Worm (Caenorhabditis elegans) whole organism, L4 larva: ENCODE measurements around the gene K08E4.7.

Experiments
- F26F4.8 ChIP-seq: fragments of 200-800 bp; sonication (Bioruptor generic); conservative IDR thresholded peaks from 2 replicates; pipeline ENCODE4 v1.3.6; 2022; ENCODE audit warnings: missing genetic modification characterization, missing compliant biosample characterization
- F49E8.2 ChIP-seq: sonication (generic microtip); optimal IDR thresholded peaks from 2 replicates; lab custom pipeline; 2016; ENCODE audit warnings: missing compliant biosample characterization, mild to moderate bottlenecking, missing genetic modification characterization, borderline replicate concordance
- R02D3.7 ChIP-seq: fragments of 150-350 bp; sonication (generic microtip); optimal IDR thresholded peaks from 3 replicates; lab custom pipeline; 2014; ENCODE audit warnings: missing biosample characterization, missing genetic modification characterization
- T26A8.4 ChIP-seq: fragments of 200-800 bp; sonication (Bioruptor generic); IDR thresholded peaks from 2 replicates; pipeline ENCODE4 v1.3.6; 2022; ENCODE audit warnings: missing genetic modification characterization, missing compliant biosample characterization
- Y75B8A.6 ChIP-seq: fragments of 200-800 bp; sonication (Bioruptor generic); IDR thresholded peaks from 2 replicates; pipeline ENCODE4 v1.3.6; 2022; ENCODE audit warnings: missing genetic modification reagents, missing genetic modification characterization, missing compliant biosample characterization
- ceh-20 ChIP-seq: fragments of 200-800 bp; sonication (Bioruptor generic); IDR thresholded peaks from 2 replicates; pipeline ENCODE4 v1.3.6; 2022; ENCODE audit warnings: missing genetic modification reagents, missing genetic modification characterization, missing compliant biosample characterization
- ceh-82 ChIP-seq: sonication (generic microtip); optimal IDR thresholded peaks from 2 replicates; lab custom pipeline; 2017; ENCODE audit warnings: missing biosample characterization, missing genetic modification characterization
- cey-2 ChIP-seq: sonication (generic microtip); optimal IDR thresholded peaks from 3 replicates; lab custom pipeline; 2017; ENCODE audit warnings: missing genetic modification characterization, mild to moderate bottlenecking, missing compliant biosample characterization, antibody characterized with exemption, borderline replicate concordance; ENCODE audit not compliant: insufficient read depth
- ctbp-1 ChIP-seq: fragments of 200-800 bp; sonication (Bioruptor generic); IDR thresholded peaks from 2 replicates; pipeline ENCODE4 v1.3.6; 2022; ENCODE audit warnings: missing genetic modification reagents, missing genetic modification characterization, missing compliant biosample characterization
- daf-8 ChIP-seq: fragments of 200-800 bp; sonication (Bioruptor generic); IDR thresholded peaks from 2 replicates; pipeline ENCODE4 v1.3.6; 2022; ENCODE audit warnings: missing genetic modification characterization, missing compliant biosample characterization
- dmd-6 ChIP-seq: fragments of 200-800 bp; sonication (Bioruptor generic); IDR thresholded peaks from 2 replicates; pipeline ENCODE4 v1.3.6; 2022; ENCODE audit warnings: missing genetic modification reagents, missing genetic modification characterization, missing compliant biosample characterization
- dpl-1 ChIP-seq: fragments of 150-350 bp; optimal IDR thresholded peaks from 2 replicates; lab custom pipeline; 2014; ENCODE audit warnings: missing biosample characterization, missing genetic modification reagents, missing genetic modification characterization
- duxl-1 ChIP-seq: sonication (generic microtip); optimal IDR thresholded peaks from 2 replicates; lab custom pipeline; 2016; ENCODE audit warnings: mild to moderate bottlenecking, missing genetic modification characterization, moderate library complexity, missing compliant biosample characterization; ENCODE audit not compliant: poor library complexity
- gei-8 ChIP-seq: fragments of 200-800 bp; sonication (Bioruptor generic); optimal IDR thresholded peaks from 2 replicates; lab custom pipeline; 2018; ENCODE audit warnings: mild to moderate bottlenecking, missing genetic modification characterization, missing compliant biosample characterization
- hif-1 ChIP-seq, 2 experiments: sonication (generic microtip); optimal IDR thresholded peaks; 2 replicates each; lab custom pipeline; 2016 to 2017; ENCODE audit warnings: missing compliant biosample characterization in 2 of 2, missing genetic modification characterization in 2 of 2, missing genetic modification reagents in 2 of 2, missing genotype in 2 of 2, mild to moderate bottlenecking in 1 of 2
- hlh-11 ChIP-seq: fragments of 200-800 bp; sonication (Bioruptor generic); optimal IDR thresholded peaks from 2 replicates; lab custom pipeline; 2018; ENCODE audit warnings: mild to moderate bottlenecking, missing genetic modification characterization, missing compliant biosample characterization
- jun-1 ChIP-seq: fragments of 150-350 bp; optimal IDR thresholded peaks from 2 replicates; lab custom pipeline; 2014; ENCODE audit warnings: missing biosample characterization, missing genetic modification reagents, missing genetic modification characterization
- lin-38 ChIP-seq: fragments of 200-800 bp; sonication (Bioruptor generic); IDR thresholded peaks from 2 replicates; pipeline ENCODE4 v1.3.6; 2022; ENCODE audit warnings: missing genetic modification reagents, missing genetic modification characterization, missing compliant biosample characterization
- lsy-2 ChIP-seq, 2 experiments: fragments of 150-350 bp in 1 of 2; sonication (generic microtip) in 1 of 2; optimal IDR thresholded peaks; 2 replicates each; lab custom pipeline; 2014 to 2017; ENCODE audit warnings: missing biosample characterization in 2 of 2, missing genetic modification characterization in 2 of 2
- mdl-1 ChIP-seq, 2 experiments: fragments of 150-350 bp in 1 of 2; sonication (generic microtip) in 1 of 2; optimal IDR thresholded peaks; 2 replicates each; lab custom pipeline; 2014 to 2017; ENCODE audit warnings: missing biosample characterization in 2 of 2, missing genetic modification characterization in 2 of 2
- nhr-10 ChIP-seq: fragments of 150-350 bp; optimal IDR thresholded peaks from 2 replicates; lab custom pipeline; 2014; ENCODE audit warnings: missing biosample characterization, missing genetic modification characterization
- nhr-102 ChIP-seq: sonication (generic microtip); optimal IDR thresholded peaks from 2 replicates; lab custom pipeline; 2016; ENCODE audit warnings: mild to moderate bottlenecking, missing genetic modification characterization, moderate library complexity, missing compliant biosample characterization
- nhr-11 ChIP-seq: fragments of 150-350 bp; optimal IDR thresholded peaks from 2 replicates; lab custom pipeline; 2014; ENCODE audit warnings: missing biosample characterization, missing genetic modification characterization
- nhr-111 ChIP-seq: fragments of 200-800 bp; sonication (Bioruptor generic); optimal IDR thresholded peaks from 2 replicates; lab custom pipeline; 2018; ENCODE audit warnings: mild to moderate bottlenecking, missing genetic modification characterization, missing compliant biosample characterization
- nhr-25 ChIP-seq: sonication (generic microtip); optimal IDR thresholded peaks from 2 replicates; lab custom pipeline; 2017; ENCODE audit warnings: missing genetic modification characterization, mild to moderate bottlenecking, missing compliant biosample characterization, antibody characterized with exemption, moderate library complexity, borderline replicate concordance; ENCODE audit not compliant: insufficient read depth
- nhr-6 ChIP-seq: fragments of 150-350 bp; optimal IDR thresholded peaks from 2 replicates; lab custom pipeline; 2014; ENCODE audit warnings: missing biosample characterization, missing genetic modification characterization
- nhr-77 ChIP-seq: fragments of 150-350 bp; optimal IDR thresholded peaks from 2 replicates; lab custom pipeline; 2014; ENCODE audit warnings: missing biosample characterization, missing genetic modification characterization
- pha-4 ChIP-seq, 2 experiments: fragments of 150-350 bp in 1 of 2; fragments of 200-800 bp in 1 of 2; sonication (Bioruptor generic) in 1 of 2; IDR thresholded peaks in 1 of 2; optimal IDR thresholded peaks in 1 of 2; 2 replicates each; pipeline versions ENCODE4 v1.3.6 to Lab custom; 2014 to 2022; ENCODE audit warnings: missing genetic modification characterization in 2 of 2, missing genetic modification reagents in 2 of 2, missing biosample characterization in 1 of 2, missing compliant biosample characterization in 1 of 2
- php-3 ChIP-seq: fragments of 200-800 bp; sonication (Bioruptor generic); IDR thresholded peaks from 2 replicates; pipeline ENCODE4 v1.3.6; 2022; ENCODE audit warnings: missing genetic modification reagents, missing genetic modification characterization, missing compliant biosample characterization
- pqm-1 ChIP-seq: sonication (generic microtip); optimal IDR thresholded peaks from 2 replicates; lab custom pipeline; 2017; ENCODE audit warnings: missing biosample characterization, missing genetic modification characterization
- sdz-12 ChIP-seq: fragments of 200-800 bp; sonication (Bioruptor generic); optimal IDR thresholded peaks from 2 replicates; lab custom pipeline; 2018; ENCODE audit warnings: mild to moderate bottlenecking, missing genetic modification characterization, missing compliant biosample characterization
- snpc-1.2 ChIP-seq: fragments of 200-800 bp; sonication (Bioruptor generic); IDR thresholded peaks from 2 replicates; pipeline ENCODE4 v1.3.6; 2022; ENCODE audit warnings: missing genetic modification reagents, missing genetic modification characterization, missing compliant biosample characterization
- spr-3 ChIP-seq: fragments of 200-800 bp; sonication (Bioruptor generic); optimal IDR thresholded peaks from 2 replicates; lab custom pipeline; 2018; ENCODE audit warnings: mild to moderate bottlenecking, missing genetic modification characterization, missing compliant biosample characterization
- unc-130 ChIP-seq: sonication (generic microtip); optimal IDR thresholded peaks from 2 replicates; lab custom pipeline; 2016; ENCODE audit warnings: missing genetic modification reagents, missing genetic modification characterization, missing compliant biosample characterization
- ztf-7 ChIP-seq: fragments of 150-350 bp; optimal IDR thresholded peaks from 2 replicates; lab custom pipeline; 2014; ENCODE audit warnings: missing biosample characterization, missing genetic modification characterization

The K08E4.7 gene

DNA sequence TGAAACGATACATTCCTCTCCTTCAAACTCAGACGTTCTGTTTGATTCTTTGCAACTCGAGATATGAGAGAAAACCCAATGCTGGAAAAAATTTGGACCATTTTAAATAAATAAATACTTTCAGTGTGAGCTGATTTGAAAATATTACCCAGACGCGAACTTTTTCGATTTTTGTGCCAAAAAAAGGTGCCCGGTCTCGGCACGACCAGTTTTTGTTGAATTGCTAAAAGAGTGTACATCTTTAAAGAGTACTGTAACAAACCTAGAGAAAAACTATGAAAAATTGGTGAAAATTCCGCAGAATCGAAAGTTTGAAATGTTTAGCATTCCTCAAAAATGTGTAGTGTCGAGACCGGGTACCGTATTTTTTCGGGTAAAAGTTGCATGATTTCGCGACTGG lies 14.4 kb upstream of the K08E4.7 start, which contains the start of gene K08E4.8:
TSS of gene K08E4.8 (minus strand) at position 101 of the 400 bp plus-strand sequence.
- TF ChIP-seq unc-130 (no peak), T26A8.4 (no peak), sdz-12 (no peak), daf-8 (GFP tag; lab: Robert Waterston, UW) (no peak), ceh-82 (tag; lab: Kevin White, UChicago) (no peak), ceh-20 (GFP tag; lab: Robert Waterston, UW) (no peak), gei-8 (GFP tag; lab: Kevin White, UChicago) (no peak), dpl-1 (GFP tag; lab: Kevin White, UChicago) (no peak), nhr-11 (tag; lab: Kevin White, UChicago) (no peak), nhr-25 (tag; lab: Kevin White, UChicago) (no peak), nhr-10 (tag; lab: Kevin White, UChicago) (no peak), lsy-2 (tag; optimal IDR thresholded peaks at IDR 0.05; lab: Kevin White, UChicago) (no peak), nhr-102 (tag; lab: Kevin White, UChicago) (no peak), nhr-77 (tag; lab: Kevin White, UChicago) (no peak), nhr-111 (GFP tag; lab: Kevin White, UChicago) (no peak), F26F4.8 (GFP tag; lab: Robert Waterston, UW) (no peak), ztf-7 (tag; lab: Kevin White, UChicago) (no peak), dmd-6 (GFP tag; lab: Robert Waterston, UW) (no peak)

DNA sequence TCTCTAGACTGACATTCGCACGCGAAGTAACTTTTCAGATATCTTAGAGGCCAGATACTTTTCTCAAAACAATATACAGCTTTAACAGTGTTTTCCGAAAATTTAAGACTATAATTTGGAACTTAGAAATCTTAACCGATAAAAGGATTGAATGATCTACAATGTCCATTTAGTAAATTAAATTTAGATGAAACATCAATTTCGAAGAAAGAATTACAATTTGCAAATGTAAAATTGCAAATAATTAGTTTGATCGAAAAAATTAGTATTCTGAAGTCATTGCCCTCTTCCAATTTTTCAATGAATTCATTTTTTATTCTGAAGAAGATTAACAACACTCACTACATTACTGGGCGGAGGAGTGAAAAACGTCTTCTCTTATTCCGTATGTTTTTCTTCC lies 7.0 kb upstream of the K08E4.7 start, which contains the start of gene bath-37:
TSS of gene bath-37 (plus strand) at position 301 of the 400 bp plus-strand sequence.
- TF ChIP-seq pqm-1 (tag; lab: Kevin White, UChicago) = no peak
- TF ChIP-seq mdl-1 (tag; optimal IDR thresholded peaks at IDR 0.05; lab: Kevin White, UChicago) = no peak
- no peak for TF ChIP-seq hif-1 (tag; optimal IDR thresholded peaks at IDR 0.05; lab: Kevin White, UChicago)
- TF ChIP-seq jun-1 (tag; lab: Kevin White, UChicago) = no peak
- no peak for TF ChIP-seq lin-38 (GFP tag; lab: Robert Waterston, UW)
- no peak for TF ChIP-seq cey-2 (tag; lab: Kevin White, UChicago)
- TF ChIP-seq ctbp-1 (GFP tag; lab: Robert Waterston, UW) = no peak
- TF ChIP-seq snpc-1.2 (GFP tag; lab: Robert Waterston, UW) = no peak
- no peak for TF ChIP-seq pha-4 (GFP tag; IDR thresholded peaks at IDR 0.05; lab: Robert Waterston, UW)
- no peak for TF ChIP-seq pha-4 (tag; optimal IDR thresholded peaks at IDR 0.05; lab: Kevin White, UChicago)
- no peak for TF ChIP-seq R02D3.7 (tag; lab: Kevin White, UChicago)
- no peak for TF ChIP-seq dmd-6 (GFP tag; lab: Robert Waterston, UW)
- TF ChIP-seq spr-3 (GFP tag; lab: Kevin White, UChicago) = no peak
- no peak for TF ChIP-seq nhr-25 (tag; lab: Kevin White, UChicago)
- TF ChIP-seq duxl-1 (tag; lab: Kevin White, UChicago) = no peak
- TF ChIP-seq Y75B8A.6 (GFP tag; lab: Robert Waterston, UW) = no peak
- no peak for TF ChIP-seq F49E8.2 (tag; lab: Kevin White, UChicago)
- TF ChIP-seq hlh-11 (tag; lab: Kevin White, UChicago) = no peak
- TF ChIP-seq nhr-6 = no peak
- no peak for TF ChIP-seq php-3 (GFP tag; lab: Robert Waterston, UW)
- TF ChIP-seq, all 104 proteins: peak for 0
